Fruit fly (Drosophila melanogaster) whole organism, embryonic: ENCODE results near the gene Or33b.

Source experiments
- Antp ChIP-seq: fragments of 200-800 bp; sonication (Bioruptor generic); optimal IDR thresholded peaks from 3 replicates; lab custom pipeline; 2016; ENCODE audit warnings: missing biosample characterization, missing genetic modification characterization
- CG10267 ChIP-seq: fragments of 200-800 bp; sonication (Bioruptor generic); optimal IDR thresholded peaks from 2 replicates; lab custom pipeline; 2018; ENCODE audit warnings: missing biosample characterization, mild to moderate bottlenecking, missing genetic modification characterization, moderate library complexity
- CG11093 ChIP-seq: fragments of 200-800 bp; sonication (Bioruptor generic); IDR thresholded peaks from 3 replicates; pipeline ENCODE4 v1.3.6; 2022; ENCODE audit warnings: missing biosample characterization, missing genetic modification characterization
- CG11247 ChIP-seq: fragments of 200-800 bp; sonication (Bioruptor generic); IDR thresholded peaks from 2 replicates; pipeline ENCODE4 v1.3.6; 2022; ENCODE audit warnings: missing biosample characterization, missing genetic modification characterization
- CG14441 ChIP-seq: fragments of 200-800 bp; sonication (Bioruptor generic); IDR thresholded peaks from 2 replicates; pipeline ENCODE4 v1.3.6; 2022; ENCODE audit warnings: missing biosample characterization, missing genetic modification characterization
- CG17328 ChIP-seq: fragments of 200-800 bp; sonication (Bioruptor generic); IDR thresholded peaks from 2 replicates; pipeline ENCODE4 v1.3.6; 2022; ENCODE audit warnings: missing biosample characterization, missing genetic modification characterization
- CG17802 ChIP-seq: fragments of 200-800 bp; sonication (Bioruptor generic); optimal IDR thresholded peaks from 2 replicates; lab custom pipeline; 2018; ENCODE audit warnings: missing biosample characterization, mild to moderate bottlenecking, missing genetic modification characterization, moderate library complexity
- CG34422 ChIP-seq: fragments of 200-800 bp; sonication (Bioruptor generic); IDR thresholded peaks from 3 replicates; pipeline ENCODE4 v1.3.6; 2022; ENCODE audit warnings: missing biosample characterization, missing genetic modification characterization
- CG3726 ChIP-seq: fragments of 200-800 bp; sonication (Bioruptor generic); IDR thresholded peaks from 3 replicates; pipeline ENCODE4, ENCODE4 v1.3.6; 2022; ENCODE audit warnings: missing biosample characterization, missing genetic modification characterization
- CG4820 ChIP-seq: fragments of 200-800 bp; sonication (Bioruptor generic); optimal IDR thresholded peaks from 3 replicates; lab custom pipeline; 2016; ENCODE audit warnings: missing biosample characterization, missing genetic modification characterization
- CG6175 ChIP-seq: fragments of 200-800 bp; sonication (Bioruptor generic); IDR thresholded peaks from 3 replicates; pipeline ENCODE4 v1.3.6; 2022; ENCODE audit warnings: missing biosample characterization, missing genetic modification characterization
- CG8281 ChIP-seq: fragments of 200-800 bp; sonication (Bioruptor generic); optimal IDR thresholded peaks from 2 replicates; lab custom pipeline; 2018; ENCODE audit warnings: missing biosample characterization, mild to moderate bottlenecking, missing genetic modification characterization, moderate library complexity
- Dp ChIP-seq: fragments of 200-800 bp; sonication (Bioruptor generic); optimal IDR thresholded peaks from 2 replicates; lab custom pipeline; 2018; ENCODE audit warnings: missing biosample characterization, mild to moderate bottlenecking, missing genetic modification characterization, moderate library complexity
- Drgx ChIP-seq: fragments of 200-800 bp; sonication (Bioruptor generic); IDR thresholded peaks from 2 replicates; pipeline ENCODE4 v1.3.6; 2022; ENCODE audit warnings: missing biosample characterization, missing genetic modification characterization
- Ets65A ChIP-seq: fragments of 200-800 bp; sonication (Bioruptor generic); peaks from one replicate; lab custom pipeline; 2016; ENCODE audit warnings: missing biosample characterization, missing genetic modification characterization
- Fer3 ChIP-seq: fragments of 200-800 bp; sonication (Bioruptor generic); optimal IDR thresholded peaks from 2 replicates; lab custom pipeline; 2018; ENCODE audit warnings: missing biosample characterization, mild to moderate bottlenecking, missing genetic modification characterization, moderate library complexity
- Hr39 ChIP-seq: fragments of >200 bp; optimal IDR thresholded peaks from 2 replicates; lab custom pipeline; 2017
- Hr78 ChIP-seq, 2 experiments: fragments of 200-800 bp in 1 of 2; fragments of >200 bp in 1 of 2; sonication (Bioruptor generic) in 1 of 2; optimal IDR thresholded peaks; 2 replicates each; lab custom pipeline; 2017 to 2019; ENCODE audit warnings: missing biosample characterization in 2 of 2, missing genetic modification characterization in 2 of 2, mild to moderate bottlenecking in 1 of 2, moderate library complexity in 1 of 2
- Myb ChIP-seq: fragments of 200-800 bp; sonication (Bioruptor generic); optimal IDR thresholded peaks from 2 replicates; lab custom pipeline; 2016; ENCODE audit warnings: missing biosample characterization, missing genetic modification characterization
- Nf-YA ChIP-seq: fragments of 200-800 bp; sonication (Bioruptor generic); IDR thresholded peaks from 2 replicates; pipeline ENCODE4 v1.3.6; 2022; ENCODE audit warnings: missing biosample characterization, missing genetic modification characterization
- Poxn ChIP-seq: fragments of 200-800 bp; sonication (Bioruptor generic); IDR thresholded peaks from 2 replicates; pipeline ENCODE4 v1.3.6; 2022; ENCODE audit warnings: missing biosample characterization, missing genetic modification characterization
- Ptx1 ChIP-seq: fragments of 200-800 bp; sonication (Bioruptor generic); IDR thresholded peaks from 2 replicates; pipeline ENCODE4 v1.3.6; 2022; ENCODE audit warnings: missing biosample characterization, missing genetic modification characterization
- Ravus ChIP-seq: fragments of 200-800 bp; sonication (Bioruptor generic); IDR thresholded peaks from 2 replicates; pipeline ENCODE4 v1.3.6; 2022; ENCODE audit warnings: missing biosample characterization, missing genetic modification characterization
- Rx ChIP-seq: fragments of 200-800 bp; sonication (Bioruptor generic); IDR thresholded peaks from 2 replicates; pipeline ENCODE4 v1.3.6; 2022; ENCODE audit warnings: missing biosample characterization, missing genetic modification characterization
- Trl ChIP-seq, 3 experiments: fragments of >200 bp in 2 of 3; fragments of 200-800 bp in 1 of 3; sonication (Bioruptor generic) in 1 of 3; optimal IDR thresholded peaks; 2 replicates in 1 of 3; 3 replicates in 2 of 3; lab custom pipeline; 2016 to 2017; ENCODE audit warnings: missing biosample characterization in 1 of 3, missing genetic modification characterization in 1 of 3
- aop ChIP-seq: fragments of 200-800 bp; sonication (Bioruptor generic); IDR thresholded peaks from 2 replicates; pipeline ENCODE4 v1.3.6; 2022; ENCODE audit warnings: missing biosample characterization, missing genetic modification characterization
- ato ChIP-seq: fragments of 200-800 bp; sonication (Bioruptor generic); IDR thresholded peaks from 2 replicates; pipeline ENCODE4 v1.3.6; 2022; ENCODE audit warnings: missing biosample characterization, missing genetic modification characterization; ENCODE audit not compliant: partially characterized antibody
- br ChIP-seq: fragments of >200 bp; optimal IDR thresholded peaks from 2 replicates; lab custom pipeline; 2017
- cad ChIP-seq: fragments of >200 bp; optimal IDR thresholded peaks from 2 replicates; lab custom pipeline; 2017; ENCODE audit warnings: missing biosample characterization, missing genetic modification characterization
- cg ChIP-seq: fragments of 200-800 bp; sonication (Bioruptor generic); optimal IDR thresholded peaks from 3 replicates; lab custom pipeline; 2019; ENCODE audit warnings: missing biosample characterization, mild to moderate bottlenecking, missing genetic modification characterization, moderate library complexity
- crp ChIP-seq, 2 experiments: fragments of 200-800 bp; sonication (Bioruptor generic); optimal IDR thresholded peaks; 2 replicates in 1 of 2; 3 replicates in 1 of 2; lab custom pipeline; 2017; ENCODE audit warnings: missing biosample characterization in 2 of 2, missing genetic modification characterization in 2 of 2, mild to moderate bottlenecking in 1 of 2, moderate library complexity in 1 of 2
- dmrt99B ChIP-seq: fragments of 200-800 bp; sonication (Bioruptor generic); optimal IDR thresholded peaks from 2 replicates; lab custom pipeline; 2018; ENCODE audit warnings: missing biosample characterization, mild to moderate bottlenecking, missing genetic modification characterization, moderate library complexity
- ems ChIP-seq: fragments of 200-800 bp; sonication (Bioruptor generic); optimal IDR thresholded peaks from 3 replicates; lab custom pipeline; 2016; ENCODE audit warnings: missing biosample characterization, missing genetic modification characterization
- fu2 ChIP-seq: fragments of 200-800 bp; sonication (Bioruptor generic); optimal IDR thresholded peaks from 2 replicates; lab custom pipeline; 2016; ENCODE audit warnings: missing biosample characterization, missing genetic modification characterization
- gro ChIP-seq: fragments of 200-800 bp; sonication (Bioruptor generic); optimal IDR thresholded peaks from 2 replicates; lab custom pipeline; 2016; ENCODE audit warnings: missing biosample characterization, missing genetic modification characterization
- hbn ChIP-seq: fragments of 200-800 bp; sonication (Bioruptor generic); IDR thresholded peaks from 2 replicates; pipeline ENCODE4 v1.3.6; 2022; ENCODE audit warnings: missing biosample characterization, missing genetic modification characterization; ENCODE audit not compliant: partially characterized antibody
- hkb ChIP-seq, 2 experiments: fragments of 200-800 bp in 1 of 2; fragments of >200 bp in 1 of 2; sonication (Bioruptor generic) in 1 of 2; IDR thresholded peaks in 1 of 2; optimal IDR thresholded peaks in 1 of 2; 2 replicates each; pipeline versions ENCODE4 v1.3.6 to Lab custom; 2017 to 2022; ENCODE audit warnings: missing biosample characterization in 1 of 2, missing genetic modification characterization in 1 of 2
- lab ChIP-seq: fragments of 200-800 bp; sonication (Bioruptor generic); optimal IDR thresholded peaks from 3 replicates; lab custom pipeline; 2017; ENCODE audit warnings: missing biosample characterization, missing genetic modification characterization, mild to moderate bottlenecking, moderate library complexity, missing genetic modification reagents
- lbe ChIP-seq: fragments of 200-800 bp; sonication (Bioruptor generic); optimal IDR thresholded peaks from 2 replicates; lab custom pipeline; 2016; ENCODE audit warnings: missing biosample characterization, mild to moderate bottlenecking, missing genetic modification characterization
- mam ChIP-seq: fragments of 200-800 bp; sonication (Bioruptor generic); optimal IDR thresholded peaks from 3 replicates; lab custom pipeline; 2016; ENCODE audit warnings: missing biosample characterization, missing genetic modification characterization
- mld ChIP-seq: fragments of 200-800 bp; sonication (Bioruptor generic); IDR thresholded peaks from 3 replicates; pipeline ENCODE4 v1.3.6; 2022; ENCODE audit warnings: missing biosample characterization, missing genetic modification characterization; ENCODE audit not compliant: partially characterized antibody
- pros ChIP-seq: fragments of 200-800 bp; sonication (Bioruptor generic); optimal IDR thresholded peaks from 3 replicates; lab custom pipeline; 2019; ENCODE audit warnings: missing biosample characterization, mild to moderate bottlenecking, missing genetic modification characterization, moderate library complexity
- sc ChIP-seq, 3 experiments: fragments of >200 bp in 2 of 3; fragments of 200-800 bp in 1 of 3; sonication (Bioruptor generic) in 1 of 3; optimal IDR thresholded peaks; 2 replicates in 2 of 3; 3 replicates in 1 of 3; lab custom pipeline; 2017; ENCODE audit warnings: mild to moderate bottlenecking in 1 of 3, missing biosample characterization in 1 of 3, missing genetic modification characterization in 1 of 3, missing genetic modification reagents in 1 of 3
- sens ChIP-seq: fragments of 200-800 bp; sonication (Bioruptor generic); peaks from one replicate; lab custom pipeline; 2016; ENCODE audit warnings: missing biosample characterization, missing genetic modification characterization
- tin ChIP-seq: fragments of 200-800 bp; sonication (Bioruptor generic); optimal IDR thresholded peaks from 3 replicates; lab custom pipeline; 2016; ENCODE audit warnings: missing biosample characterization, missing genetic modification characterization
- twi ChIP-seq: fragments of 200-800 bp; optimal IDR thresholded peaks from 2 replicates; lab custom pipeline; 2019; ENCODE audit warnings: missing biosample characterization, mild to moderate bottlenecking, missing genetic modification characterization, moderate library complexity

Gene Or33b

dm6 chr2L:11965610-11966594 lies 29.9 kb downstream of the Or33b start:
- TF ChIP-seq lbe (peak; percentile 0), sc (optimal IDR thresholded peaks at IDR 0.05; lab: Kevin White, UChicago) (no peak), sc (GFP tag; optimal IDR thresholded peaks at IDR 0.05; lab: Kevin White, UChicago) (no peak), cg (GFP tag; lab: Kevin White, UChicago) (peak; percentile 5), CG11247 (GFP tag; lab: Robert Waterston, UW) (0 out of 2 replicates have a peak, but pooled peaks have one; percentile 8), hkb (optimal IDR thresholded peaks at IDR 0.05; lab: Kevin White, UChicago) (no peak), hkb (GFP tag; IDR thresholded peaks at IDR 0.05; lab: Robert Waterston, UW) (no peak), aop (no peak), sens (GFP tag; lab: Kevin White, UChicago) (peak; percentile 79), tin (GFP tag; lab: Kevin White, UChicago) (no peak), Ravus (no peak), lab (GFP tag; lab: Kevin White, UChicago) (no peak), Ets65A (GFP tag; lab: Kevin White, UChicago) (peak; percentile 2), Myb (GFP tag; lab: Kevin White, UChicago) (no peak), Drgx (GFP tag; lab: Robert Waterston, UW) (0 out of 2 replicates have a peak, but pooled peaks have one; percentile 12), CG3726 (GFP tag; lab: Robert Waterston, UW) (no peak)

dm6 chr2L:11968581-11969272 lies 32.7 kb downstream of the Or33b start:
- TF ChIP-seq mld, result no peak
- no peak for TF ChIP-seq Fer3 (tag; lab: Kevin White, UChicago)
- TF ChIP-seq pros (GFP tag; lab: Kevin White, UChicago), result peak; percentile 10
- TF ChIP-seq br, result no peak
- TF ChIP-seq CG10267 (tag; lab: Kevin White, UChicago), result no peak
- TF ChIP-seq Rx (GFP tag; lab: Robert Waterston, UW), result no peak
- no peak for TF ChIP-seq crp (GFP tag; optimal IDR thresholded peaks at IDR 0.05; lab: Kevin White, UChicago)
- no peak for TF ChIP-seq ato (GFP tag; lab: Robert Waterston, UW)
- TF ChIP-seq CG6175 (GFP tag; lab: Robert Waterston, UW), result peak; percentile 69; the same call in 1 of the 3 replicates
- TF ChIP-seq cad (GFP tag; lab: Kevin White, UChicago), result peak; percentile 40
- TF ChIP-seq CG34422 (GFP tag; lab: Robert Waterston, UW), result no peak
- peak; percentile 45 for TF ChIP-seq sens (GFP tag; lab: Kevin White, UChicago)
- no peak for TF ChIP-seq twi (tag; lab: Kevin White, UChicago)
- peak; percentile 47 for TF ChIP-seq cg (GFP tag; lab: Kevin White, UChicago)
- TF ChIP-seq Nf-YA (GFP tag; lab: Robert Waterston, UW), result no peak
- TF ChIP-seq Trl (optimal IDR thresholded peaks at IDR 0.05; lab: Kevin White, UChicago), result peak in 1 of 2 experiments; percentile 21
- TF ChIP-seq Trl (GFP tag; optimal IDR thresholded peaks at IDR 0.05; lab: Kevin White, UChicago), result no peak
- no peak for TF ChIP-seq Antp
- no peak for TF ChIP-seq CG17802
- no peak for TF ChIP-seq CG4820 (GFP tag; lab: Kevin White, UChicago)
- TF ChIP-seq Hr78 (GFP tag; optimal IDR thresholded peaks at IDR 0.05; lab: Kevin White, UChicago), result no peak
- no peak for TF ChIP-seq CG11093
- no peak for TF ChIP-seq dmrt99B (tag; lab: Kevin White, UChicago)
- TF ChIP-seq Poxn, result no peak
- no peak for TF ChIP-seq gro (GFP tag; lab: Kevin White, UChicago)
- no peak for TF ChIP-seq fu2
- TF ChIP-seq ems (GFP tag; lab: Kevin White, UChicago), result no peak
- TF ChIP-seq CG17328 (GFP tag; lab: Robert Waterston, UW), result no peak
- no peak for TF ChIP-seq Hr39 (lab: Kevin White, UChicago)
- TF ChIP-seq CG8281 (tag; lab: Kevin White, UChicago), result no peak
- TF ChIP-seq hbn (GFP tag; lab: Robert Waterston, UW), result no peak
- TF ChIP-seq Ptx1, result no peak
- no peak for TF ChIP-seq CG14441 (GFP tag; lab: Robert Waterston, UW)
- no peak for TF ChIP-seq mam
- TF ChIP-seq Dp (GFP tag; lab: Kevin White, UChicago), result no peak
